Worm (Caenorhabditis elegans): ENCODE results near the gene C06G4.4.

Gene C06G4.4

DNA sequence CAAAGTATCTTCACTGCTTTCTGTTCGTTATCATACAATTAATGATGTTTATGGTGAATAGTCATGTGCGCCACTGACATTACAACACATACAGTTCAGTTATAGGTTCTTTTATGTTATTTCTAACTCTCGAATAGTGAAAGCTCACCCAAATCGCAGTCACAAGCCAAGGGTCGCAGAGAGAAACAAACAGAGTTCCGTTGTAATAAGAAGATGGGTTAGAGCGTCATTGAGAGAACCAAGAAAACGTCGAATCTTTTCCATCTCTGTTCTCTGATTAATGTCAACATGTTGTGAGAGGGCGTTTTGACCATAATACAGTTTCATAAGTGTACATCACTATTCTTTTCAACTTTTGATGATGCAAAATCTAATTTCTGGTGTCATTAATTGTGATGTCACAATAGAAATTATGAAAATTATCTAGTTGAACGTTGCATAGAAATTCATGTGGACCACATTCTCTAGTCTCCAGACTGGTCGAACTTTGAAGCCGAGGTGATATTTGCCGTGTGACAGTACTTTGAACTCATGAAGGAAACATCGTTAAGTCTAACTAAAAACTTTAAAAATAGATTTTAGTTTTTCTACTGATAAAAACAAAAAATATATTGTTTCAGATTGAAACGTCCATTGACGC, 3.5 kb downstream of the C06G4.4 start (continued):
- TF ChIP-seq cey-2 (tag; optimal IDR thresholded peaks at IDR 0.05; ENCODE audit: borderline replicate concordance, insufficient read depth) (no peak), duxl-1 (tag; optimal IDR thresholded peaks at IDR 0.05; ENCODE audit: poor library complexity) (no peak), egl-43 (GFP tag; IDR thresholded peaks at IDR 0.05) (no peak), hlh-30 (tag; optimal IDR thresholded peaks at IDR 0.05; ENCODE audit: insufficient read depth) (peak; percentile 68), pha-4 (GFP tag; IDR thresholded peaks at IDR 0.05) (no peak), pha-4 (tag; optimal IDR thresholded peaks at IDR 0.05) (no peak), nhr-28 (tag; optimal IDR thresholded peaks at IDR 0.05) (peak; percentile 48), nhr-25 (tag; optimal IDR thresholded peaks at IDR 0.05; ENCODE audit: borderline replicate concordance, insufficient read depth) (no peak), egl-27 (tag; optimal IDR thresholded peaks at IDR 0.05) (no peak), lin-15B (tag; optimal IDR thresholded peaks at IDR 0.05) (no peak), spr-3 (GFP tag; optimal IDR thresholded peaks at IDR 0.05) (no peak), ceh-62 (tag; optimal IDR thresholded peaks at IDR 0.05) (no peak), F26F4.8 (GFP tag; conservative IDR thresholded peaks at IDR 0.05) (no peak), ces-1 (GFP tag; optimal IDR thresholded peaks at IDR 0.05) (no peak), ceh-82 (tag; optimal IDR thresholded peaks at IDR 0.05) (no peak), T20F7.1 (GFP tag; optimal IDR thresholded peaks at IDR 0.05) (peak; percentile 17), ztf-7 (tag; optimal IDR thresholded peaks at IDR 0.05) (no peak), sdz-12 (GFP tag; optimal IDR thresholded peaks at IDR 0.05) (no peak), nhr-102 (tag; optimal IDR thresholded peaks at IDR 0.05) (no peak), Y75B8A.6 (GFP tag; IDR thresholded peaks at IDR 0.05) (no peak), zip-11 (GFP tag; IDR thresholded peaks at IDR 0.05) (no peak), jun-1 (tag; optimal IDR thresholded peaks at IDR 0.05) (no peak), hmg-1.1 (GFP tag; IDR thresholded peaks at IDR 0.05) (no peak), T26A8.4 (GFP tag; IDR thresholded peaks at IDR 0.05) (no peak; the same call in 1 of the 2 replicates), lin-13 (GFP tag; optimal IDR thresholded peaks at IDR 0.05) (peak; percentile 12), zip-2 (tag; optimal IDR thresholded peaks at IDR 0.05) (peak; percentile 2), nhr-111 (GFP tag; optimal IDR thresholded peaks at IDR 0.05) (no peak), mdl-1 (tag; optimal IDR thresholded peaks at IDR 0.05) (peak in 1 of 2 experiments; percentile 26), dmd-6 (GFP tag; IDR thresholded peaks at IDR 0.05) (peak; percentile 32; the same call in 1 of the 2 replicates), daf-16 (GFP tag; optimal IDR thresholded peaks at IDR 0.05) (no peak), daf-16 (tag; optimal IDR thresholded peaks at IDR 0.05) (peak; percentile 53)

DNA sequence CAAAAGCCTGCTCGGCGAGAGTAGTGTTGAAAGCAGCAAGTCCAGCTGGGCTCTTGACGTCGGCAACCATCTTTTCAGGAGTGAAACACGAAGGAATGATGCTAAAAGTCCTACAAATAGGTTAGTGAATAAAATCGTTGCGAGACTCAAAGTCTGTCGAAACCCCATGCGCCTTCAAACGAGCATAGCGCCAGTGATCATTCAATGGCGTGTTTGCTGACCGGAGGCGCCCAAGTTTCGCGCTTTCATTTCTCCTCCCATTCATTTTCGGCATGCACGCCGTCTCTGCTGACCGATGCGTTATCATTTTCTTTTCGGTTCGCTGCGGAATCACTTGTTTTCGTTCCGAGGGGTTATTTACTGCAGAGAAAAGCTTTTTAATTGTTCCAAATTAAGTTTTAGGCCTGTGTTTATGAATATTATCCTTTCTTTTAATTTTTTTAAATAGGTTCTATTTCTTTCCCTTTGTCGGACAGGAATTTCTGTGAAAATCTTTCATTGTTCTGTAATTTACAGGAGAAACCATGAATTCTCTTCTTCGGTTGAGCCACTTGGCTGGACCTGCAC, 4.3 kb downstream of the C06G4.4 start, which contains the start of the genes eef-1B.1 and aco-2:
TSS of gene eef-1B.1 (minus strand) at position 186 of the 567 bp plus-strand sequence.
TSS of gene aco-2 (plus strand) at position 517 of the 567 bp plus-strand sequence.
- TF ChIP-seq nhr-102 (tag; optimal IDR thresholded peaks at IDR 0.05), result peak; percentile 88
- TF ChIP-seq Y5F2A.4 (GFP tag; optimal IDR thresholded peaks at IDR 0.05), result no peak
- no peak; the same call in 1 of the 2 replicates for TF ChIP-seq set-16 (GFP tag; IDR thresholded peaks at IDR 0.05)
- TF ChIP-seq zfp-2 (tag; optimal IDR thresholded peaks at IDR 0.05), result peak; percentile 35
- peak; percentile 13 for TF ChIP-seq unc-130 (GFP tag; optimal IDR thresholded peaks at IDR 0.05)
- no peak for TF ChIP-seq ceh-28 (tag; optimal IDR thresholded peaks at IDR 0.05)
- TF ChIP-seq mep-1 (tag; optimal IDR thresholded peaks at IDR 0.05), result peak; percentile 93
- no peak for TF ChIP-seq lim-7 (GFP tag; IDR thresholded peaks at IDR 0.05)
- TF ChIP-seq ceh-62 (tag; optimal IDR thresholded peaks at IDR 0.05), result no peak
- TF ChIP-seq unc-39 (tag; optimal IDR thresholded peaks at IDR 0.05), result no peak
- TF ChIP-seq ces-1 (GFP tag; optimal IDR thresholded peaks at IDR 0.05), result no peak
- TF ChIP-seq mxl-3 (GFP tag; optimal IDR thresholded peaks at IDR 0.05), result peak; percentile 92
- TF ChIP-seq egl-43 (GFP tag; IDR thresholded peaks at IDR 0.05), result 0 out of 2 replicates have a peak, but pooled peaks have one; percentile 18
- TF ChIP-seq Y48G9A.11 (GFP tag; IDR thresholded peaks at IDR 0.05), result no peak
- TF ChIP-seq ceh-20 (GFP tag; IDR thresholded peaks at IDR 0.05), result peak; percentile 78
- TF ChIP-seq daf-16 (GFP tag; optimal IDR thresholded peaks at IDR 0.05), result peak in 1 of 2 experiments; percentile 61
- TF ChIP-seq daf-16 (tag; optimal IDR thresholded peaks at IDR 0.05), result peak; percentile 89
- peak; percentile 90 for TF ChIP-seq duxl-1 (tag; optimal IDR thresholded peaks at IDR 0.05; ENCODE audit: poor library complexity)
- TF ChIP-seq nhr-42 (GFP tag; IDR thresholded peaks at IDR 0.05), result peak; percentile 90
- 0 out of 2 replicates have a peak, but pooled peaks have one; percentile 7 for TF ChIP-seq vab-7 (GFP tag; IDR thresholded peaks at IDR 0.05)
- peak; percentile 89 for TF ChIP-seq rbr-2 (tag; optimal IDR thresholded peaks at IDR 0.05)
- TF ChIP-seq unc-62 (GFP tag; optimal IDR thresholded peaks at IDR 0.05 in 1 of 2), result no peak
- no peak for TF ChIP-seq unc-62 (tag; optimal IDR thresholded peaks at IDR 0.05)
- no peak for TF ChIP-seq daf-12 (tag; optimal IDR thresholded peaks at IDR 0.05)
- TF ChIP-seq php-3 (GFP tag; IDR thresholded peaks at IDR 0.05), result peak; percentile 42; the same call in 1 of the 2 replicates

Data from whole organism, L4 larva.